Fruit fly (Drosophila melanogaster): ENCODE measurements around the gene Cyp4d2.
A peak's percentile ranks its signal among the peaks of the same experiment; 100 is the strongest.

Gene Cyp4d2

dm6 chrX:2134226-2134880, 41.5 kb upstream of the Cyp4d2 start (continued):
- peak; percentile 45 for TF ChIP-seq CG15696 (tag; optimal IDR thresholded peaks at IDR 0.05)
- TF ChIP-seq CG13123 (GFP tag; optimal IDR thresholded peaks at IDR 0.05), result no peak
- TF ChIP-seq seq (GFP tag; IDR thresholded peaks at IDR 0.05), result peak; percentile 32; the same call in 1 of the 2 replicates
- no peak for TF ChIP-seq Dll (GFP tag; IDR thresholded peaks at IDR 0.05; ENCODE audit: partially characterized antibody)
- peak; percentile 66 for TF ChIP-seq CG8388 (GFP tag; optimal IDR thresholded peaks at IDR 0.05)
- no peak for TF ChIP-seq NK7.1 (GFP tag; optimal IDR thresholded peaks at IDR 0.05)
- TF ChIP-seq CG14441 (GFP tag; IDR thresholded peaks at IDR 0.05), result peak; percentile 51; the same call in 1 of the 2 replicates
- TF ChIP-seq Meics (GFP tag; optimal IDR thresholded peaks at IDR 0.05), result peak; percentile 67
- peak; percentile 56 for TF ChIP-seq CG12659 (GFP tag; optimal IDR thresholded peaks at IDR 0.05)
- TF ChIP-seq vfl (GFP tag; optimal IDR thresholded peaks at IDR 0.05), result no peak
- no peak for TF ChIP-seq CG10543 (GFP tag; optimal IDR thresholded peaks at IDR 0.05)
- no peak for TF ChIP-seq nerfin-2 (GFP tag; IDR thresholded peaks at IDR 0.05; ENCODE audit: partially characterized antibody)
- peak; percentile 12 for TF ChIP-seq kay (GFP tag; optimal IDR thresholded peaks at IDR 0.05)
- TF ChIP-seq Adf1 (GFP tag; IDR thresholded peaks at IDR 0.05), result no peak
- TF ChIP-seq CG18599 (GFP tag; optimal IDR thresholded peaks at IDR 0.05), result peak; percentile 84
- peak; percentile 58 for TF ChIP-seq CG1792 (GFP tag; optimal IDR thresholded peaks at IDR 0.05)
- no peak for TF ChIP-seq CG6791 (GFP tag; IDR thresholded peaks at IDR 0.05; ENCODE audit: partially characterized antibody)
- TF ChIP-seq odd (GFP tag; optimal IDR thresholded peaks at IDR 0.05), result peak; percentile 37
- TF ChIP-seq Doc2 (GFP tag; IDR thresholded peaks at IDR 0.05), result no peak
- TF ChIP-seq CG15601 (tag; optimal IDR thresholded peaks at IDR 0.05), result peak; percentile 71
- peak; percentile 62 for TF ChIP-seq jing (GFP tag; optimal IDR thresholded peaks at IDR 0.05)
- TF ChIP-seq Ptx1 (GFP tag; IDR thresholded peaks at IDR 0.05), result peak; percentile 68
- TF ChIP-seq trh (GFP tag; optimal IDR thresholded peaks at IDR 0.05), result no peak
- TF ChIP-seq Elba2 (GFP tag; optimal IDR thresholded peaks at IDR 0.05), result no peak
- peak; percentile 70 for TF ChIP-seq CG32532 (GFP tag; IDR thresholded peaks at IDR 0.05)
- TF ChIP-seq CG14710 (tag; optimal IDR thresholded peaks at IDR 0.05), result peak; percentile 67
- TF ChIP-seq CG3163 (GFP tag; optimal IDR thresholded peaks at IDR 0.05), result peak; percentile 9
- TF ChIP-seq ci (GFP tag; IDR thresholded peaks at IDR 0.05), result peak; percentile 75; the same call in 2 of the 3 replicates
- TF ChIP-seq CG34376 (GFP tag; optimal IDR thresholded peaks at IDR 0.05), result no peak
- no peak for TF ChIP-seq sd (tag; optimal IDR thresholded peaks at IDR 0.05)
- peak; percentile 22; the same call in 1 of the 2 replicates for TF ChIP-seq Taf1 (GFP tag; IDR thresholded peaks at IDR 0.05)
- no peak for TF ChIP-seq cas (GFP tag; IDR thresholded peaks at IDR 0.05)
- TF ChIP-seq CG6683 (GFP tag; optimal IDR thresholded peaks at IDR 0.05), result peak; percentile 14
- TF ChIP-seq Awh (GFP tag; IDR thresholded peaks at IDR 0.05), result peak; percentile 74
- TF ChIP-seq oc (tag; optimal IDR thresholded peaks at IDR 0.05), result peak; percentile 6
- no peak for TF ChIP-seq z (GFP tag; IDR thresholded peaks at IDR 0.05)
- TF ChIP-seq CG15269 (tag; optimal IDR thresholded peaks at IDR 0.05), result peak; percentile 63
- TF ChIP-seq stc (GFP tag; IDR thresholded peaks at IDR 0.05), result peak; percentile 74
- no peak for TF ChIP-seq ato (GFP tag; IDR thresholded peaks at IDR 0.05; ENCODE audit: partially characterized antibody)
- TF ChIP-seq CG33557 (GFP tag; optimal IDR thresholded peaks at IDR 0.05), result peak; percentile 1
- TF ChIP-seq lab (GFP tag; optimal IDR thresholded peaks at IDR 0.05), result peak; percentile 81
- TF ChIP-seq pros (GFP tag; optimal IDR thresholded peaks at IDR 0.05), result peak; percentile 77
- no peak for TF ChIP-seq cg (GFP tag; optimal IDR thresholded peaks at IDR 0.05)
- no peak for TF ChIP-seq eyg (GFP tag; optimal IDR thresholded peaks at IDR 0.05)
- peak; percentile 58 for TF ChIP-seq CG10209 (GFP tag; optimal IDR thresholded peaks at IDR 0.05)
- peak; percentile 50 for TF ChIP-seq Antp (GFP tag; optimal IDR thresholded peaks at IDR 0.05)
- TF ChIP-seq p53 (GFP tag; optimal IDR thresholded peaks at IDR 0.05), result no peak
- peak; percentile 11 for TF ChIP-seq emc (GFP tag; optimal IDR thresholded peaks at IDR 0.05)
- peak; percentile 55 for TF ChIP-seq bcd (GFP tag; optimal IDR thresholded peaks at IDR 0.05)

Data from whole organism, embryonic.